Worm (Caenorhabditis elegans): ENCODE results near the gene ntr-2.

ntr-2 gene

DNA sequence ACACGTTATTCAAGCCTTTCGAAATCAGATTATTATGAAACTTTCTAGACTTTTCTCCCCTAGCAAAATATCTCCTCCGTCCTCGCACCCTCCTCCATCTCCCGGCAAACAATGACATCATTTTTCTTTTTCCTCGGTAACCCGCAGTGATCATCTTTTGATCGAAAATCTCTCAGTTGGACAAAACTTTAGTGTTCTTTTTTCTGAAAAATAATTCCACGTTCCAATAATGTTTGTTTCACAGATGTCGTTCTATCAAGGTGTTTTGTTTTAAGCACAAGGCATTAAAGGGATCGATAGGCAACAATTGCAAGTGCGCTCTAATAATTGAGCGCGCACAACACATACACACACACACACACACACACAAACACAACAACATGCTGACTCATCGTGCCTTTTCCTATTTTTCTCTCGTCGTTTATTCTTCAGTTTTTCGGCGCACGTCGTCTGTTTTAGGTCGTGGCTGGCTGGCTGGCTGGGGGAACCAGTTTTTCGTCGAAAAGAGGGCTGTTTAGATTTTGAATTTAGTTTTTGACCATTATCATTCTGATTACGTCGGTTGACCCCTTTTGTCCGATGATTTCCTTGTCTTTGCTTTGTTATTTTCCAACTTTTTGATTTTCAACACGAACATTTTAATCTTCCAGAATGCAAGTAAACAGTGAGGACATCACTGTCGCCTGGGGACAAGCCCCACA is 46.9 kb upstream of the ntr-2 start, which contains the start of gene F20D1.3 (continued):
- no peak for TF ChIP-seq nhr-6 (tag; optimal IDR thresholded peaks at IDR 0.05)
- TF ChIP-seq lin-39 (tag; optimal IDR thresholded peaks at IDR 0.05), result no peak
- TF ChIP-seq Y75B8A.6 (GFP tag; IDR thresholded peaks at IDR 0.05), result no peak
- TF ChIP-seq mes-2 (tag; optimal IDR thresholded peaks at IDR 0.05; ENCODE audit: poor library complexity, severe bottlenecking), result peak; percentile 69
- TF ChIP-seq rbr-2 (tag; optimal IDR thresholded peaks at IDR 0.05), result peak; percentile 59
- TF ChIP-seq Y48G9A.11 (GFP tag; IDR thresholded peaks at IDR 0.05), result no peak
- TF ChIP-seq hlh-30 (tag; optimal IDR thresholded peaks at IDR 0.05; ENCODE audit: insufficient read depth), result peak; percentile 70
- TF ChIP-seq mdl-1 (tag; optimal IDR thresholded peaks at IDR 0.05), result peak in 1 of 2 experiments; percentile 85
- TF ChIP-seq ztf-7 (tag; optimal IDR thresholded peaks at IDR 0.05), result peak; percentile 0
- no peak for TF ChIP-seq tra-1 (GFP tag; IDR thresholded peaks at IDR 0.05)
- no peak for TF ChIP-seq lin-1 (GFP tag; IDR thresholded peaks at IDR 0.05)
- TF ChIP-seq dve-1 (tag; optimal IDR thresholded peaks at IDR 0.05; ENCODE audit: insufficient read depth), result peak; percentile 75
- TF ChIP-seq ztf-11 (tag; optimal IDR thresholded peaks at IDR 0.05), result no peak
- TF ChIP-seq ces-1 (GFP tag; optimal IDR thresholded peaks at IDR 0.05), result no peak
- peak; percentile 60 for TF ChIP-seq lin-13 (GFP tag; optimal IDR thresholded peaks at IDR 0.05)
- peak; percentile 89 for TF ChIP-seq nhr-28 (tag; optimal IDR thresholded peaks at IDR 0.05)
- peak; percentile 61 for TF ChIP-seq fkh-10 (GFP tag; optimal IDR thresholded peaks at IDR 0.05)
- no peak for TF ChIP-seq ZK337.2 (GFP tag; IDR thresholded peaks at IDR 0.05)

DNA sequence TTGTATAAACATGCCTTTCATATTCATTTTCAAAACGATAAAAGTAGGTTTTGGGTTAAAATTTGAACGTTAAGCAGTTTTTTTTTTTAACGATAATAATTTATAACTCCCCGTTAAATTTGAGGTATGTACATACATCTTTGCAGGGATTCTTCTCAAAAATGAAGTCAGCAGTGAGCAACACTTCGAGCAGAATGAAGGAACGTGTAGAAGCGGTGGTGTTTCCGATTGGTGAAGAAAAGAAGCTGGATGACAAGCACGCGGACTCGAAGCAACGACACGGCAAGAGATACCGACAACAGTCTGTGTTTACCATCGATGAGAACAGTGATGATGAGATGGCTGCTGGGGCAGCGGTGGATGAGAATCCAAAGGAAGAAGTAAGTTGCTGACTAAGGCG is 44.3 kb upstream of the ntr-2 start:
- no peak for TF ChIP-seq dpl-1 (GFP tag; optimal IDR thresholded peaks at IDR 0.05)
- no peak for TF ChIP-seq egl-27 (tag; optimal IDR thresholded peaks at IDR 0.05)

- no peak for TF ChIP-seq T26A8.4 (GFP tag; IDR thresholded peaks at IDR 0.05)
- TF ChIP-seq ztf-11 (tag; optimal IDR thresholded peaks at IDR 0.05), result no peak
- TF ChIP-seq set-16 (GFP tag; IDR thresholded peaks at IDR 0.05), result 0 out of 2 replicates have a peak, but pooled peaks have one; percentile 13
- TF ChIP-seq daf-8 (GFP tag; IDR thresholded peaks at IDR 0.05), result no peak
- TF ChIP-seq nhr-10 (tag; optimal IDR thresholded peaks at IDR 0.05), result no peak
- no peak for TF ChIP-seq F37D6.2 (tag; optimal IDR thresholded peaks at IDR 0.05)
- peak; percentile 51 for TF ChIP-seq dmd-6 (GFP tag; IDR thresholded peaks at IDR 0.05)
- TF ChIP-seq fos-1 (tag; optimal IDR thresholded peaks at IDR 0.05), result no peak
- peak; percentile 24 for TF ChIP-seq rbr-2 (tag; optimal IDR thresholded peaks at IDR 0.05)
- no peak for TF ChIP-seq lin-15B (tag; optimal IDR thresholded peaks at IDR 0.05)
- no peak for TF ChIP-seq ceh-82 (tag; optimal IDR thresholded peaks at IDR 0.05)
- no peak for TF ChIP-seq ztf-7 (tag; optimal IDR thresholded peaks at IDR 0.05)
- TF ChIP-seq T20F7.1 (GFP tag; optimal IDR thresholded peaks at IDR 0.05), result peak; percentile 94
- no peak for TF ChIP-seq duxl-1 (tag; optimal IDR thresholded peaks at IDR 0.05; ENCODE audit: poor library complexity)
- TF ChIP-seq jun-1 (tag; optimal IDR thresholded peaks at IDR 0.05), result no peak
- TF ChIP-seq ceh-20 (GFP tag; IDR thresholded peaks at IDR 0.05), result no peak
- TF ChIP-seq Y48G9A.11 (GFP tag; IDR thresholded peaks at IDR 0.05), result no peak
- peak; percentile 81 for TF ChIP-seq hlh-30 (tag; optimal IDR thresholded peaks at IDR 0.05; ENCODE audit: insufficient read depth)
- no peak for TF ChIP-seq spr-3 (GFP tag; optimal IDR thresholded peaks at IDR 0.05)
- TF ChIP-seq daf-16 (GFP tag; optimal IDR thresholded peaks at IDR 0.05), result no peak
- TF ChIP-seq daf-16 (tag; optimal IDR thresholded peaks at IDR 0.05), result peak; percentile 41
- no peak for TF ChIP-seq ZK546.5 (tag; optimal IDR thresholded peaks at IDR 0.05)
- no peak for TF ChIP-seq D1046.2 (GFP tag; IDR thresholded peaks at IDR 0.05)
- TF ChIP-seq nhr-76 (tag; optimal IDR thresholded peaks at IDR 0.05), result no peak
- no peak for TF ChIP-seq nhr-237 (tag; optimal IDR thresholded peaks at IDR 0.05)
- TF ChIP-seq F10B5.3 (tag; optimal IDR thresholded peaks at IDR 0.05), result no peak
- no peak for TF ChIP-seq aha-1 (tag)
- TF ChIP-seq mep-1 (tag; optimal IDR thresholded peaks at IDR 0.05), result no peak
- no peak for TF ChIP-seq F49E8.2 (tag; optimal IDR thresholded peaks at IDR 0.05; ENCODE audit: borderline replicate concordance)
- TF ChIP-seq ZK337.2 (GFP tag; IDR thresholded peaks at IDR 0.05), result no peak
- TF ChIP-seq ceh-28 (tag; optimal IDR thresholded peaks at IDR 0.05), result peak; percentile 35
- peak; percentile 29 for TF ChIP-seq pqm-1 (tag; optimal IDR thresholded peaks at IDR 0.05)
- no peak for TF ChIP-seq nhr-42 (GFP tag; IDR thresholded peaks at IDR 0.05)
These were observed 41.6 kb upstream of the ntr-2 start, which contains the start of the genes flwr-1 and tbc-1 for ce11 chrX:14970221-14970801. TSS of gene flwr-1 (minus strand) at chrX:14970271. TSS of gene tbc-1 (plus strand) at chrX:14970751.
